Fruit fly (Drosophila melanogaster) S2 (cell line): ENCODE data around the gene RfC3.

Experiments used
- CG8478 ChIP-seq: fragments of >200 bp; optimal IDR thresholded peaks from 2 replicates; lab custom pipeline; 2018
- CTCF ChIP-seq, 2 experiments: fragments of >200 bp; optimal IDR thresholded peaks; 2 replicates each; lab custom pipeline; 2018

- TF ChIP-seq CTCF (optimal IDR thresholded peaks at IDR 0.05; lab: Kevin White, UChicago): no peak
- no peak for TF ChIP-seq CG8478 (lab: Kevin White, UChicago)
These were observed 50.0 kb downstream of the RfC3 start for dm6 chr2L:10468978-10469377.
